Fruit fly (Drosophila melanogaster) S2 (cell line): ENCODE results near the gene CG42759.

ENCODE experiments used
- CG8478 ChIP-seq: fragments of >200 bp; optimal IDR thresholded peaks from 2 replicates; lab custom pipeline; 2018
- CTCF ChIP-seq, 2 experiments: fragments of >200 bp; optimal IDR thresholded peaks; 2 replicates each; lab custom pipeline; 2018

- peak; percentile 75 to 80 for TF ChIP-seq CTCF (optimal IDR thresholded peaks at IDR 0.05; lab: Kevin White, UChicago)
- no peak for TF ChIP-seq CG8478 (lab: Kevin White, UChicago)
These were observed 18.1 kb upstream of the CG42759 start for dm6 chr3R:10124764-10125163.
